Fruit fly (Drosophila melanogaster) Kc167 (cell line): ENCODE results near the gene CG18213.

ENCODE experiments used
- h ChIP-seq: fragments of >200 bp; optimal IDR thresholded peaks from 3 replicates; lab custom pipeline; 2018; ENCODE audit warnings: missing external identifiers
- insv ChIP-seq: fragments of >200 bp; optimal IDR thresholded peaks from 3 replicates; lab custom pipeline; 2018; ENCODE audit warnings: missing external identifiers

dm6 chr3R:17014276-17014675 lies 25.7 kb downstream of the CG18213 start, which contains the start of gene Pxd:
- no peak for TF ChIP-seq insv
- TF ChIP-seq h = no peak
